Fruit fly (Drosophila melanogaster) whole organism, embryonic: ENCODE results near the gene mRpL19.
A peak's percentile ranks its signal among the peaks of the same experiment; 100 is the strongest.

ENCODE experiments used
- Ada2b ChIP-seq: fragments of 200-800 bp; sonication (Bioruptor generic); IDR thresholded peaks from 2 replicates; pipeline ENCODE4 v1.3.6; 2022; ENCODE audit warnings: missing biosample characterization, missing genetic modification characterization
- B-H1 ChIP-seq: fragments of 200-800 bp; sonication (Bioruptor generic); IDR thresholded peaks from 3 replicates; pipeline ENCODE4 v1.3.6; 2022; ENCODE audit warnings: missing biosample characterization, missing genetic modification characterization
- B-H2 ChIP-seq: fragments of 200-800 bp; sonication (Bioruptor generic); optimal IDR thresholded peaks from 2 replicates; lab custom pipeline; 2018; ENCODE audit warnings: missing biosample characterization, mild to moderate bottlenecking, missing genetic modification characterization
- BtbVII ChIP-seq: fragments of 200-800 bp; sonication (Bioruptor generic); optimal IDR thresholded peaks from 3 replicates; lab custom pipeline; 2017; ENCODE audit warnings: missing biosample characterization, mild to moderate bottlenecking, missing genetic modification characterization
- CG11456 ChIP-seq: fragments of 200-800 bp; sonication (Bioruptor generic); IDR thresholded peaks from 3 replicates; pipeline ENCODE4 v1.3.6; 2022; ENCODE audit warnings: missing biosample characterization, missing genetic modification characterization
- CG12219 ChIP-seq: fragments of 200-800 bp; sonication (Bioruptor generic); optimal IDR thresholded peaks from 3 replicates; lab custom pipeline; 2018; ENCODE audit warnings: missing biosample characterization, mild to moderate bottlenecking, missing genetic modification characterization
- CG12236 ChIP-seq: fragments of 200-800 bp; sonication (Bioruptor generic); optimal IDR thresholded peaks from 2 replicates; lab custom pipeline; 2016; ENCODE audit warnings: missing biosample characterization, missing genetic modification characterization
- CG13287 ChIP-seq: fragments of 200-800 bp; sonication (Bioruptor generic); IDR thresholded peaks from 2 replicates; pipeline ENCODE4 v1.3.6; 2022; ENCODE audit warnings: missing biosample characterization, missing genetic modification characterization; ENCODE audit not compliant: partially characterized antibody
- CG13894 ChIP-seq: fragments of 200-800 bp; sonication (Bioruptor generic); optimal IDR thresholded peaks from 3 replicates; lab custom pipeline; 2018; ENCODE audit warnings: missing biosample characterization, mild to moderate bottlenecking, missing genetic modification characterization, moderate library complexity
- CG14667 ChIP-seq: fragments of 200-800 bp; sonication (Bioruptor generic); IDR thresholded peaks from 2 replicates; pipeline ENCODE4 v1.3.6; 2022; ENCODE audit warnings: missing biosample characterization, missing genetic modification characterization
- CG14710 ChIP-seq: fragments of 200-800 bp; sonication (Bioruptor generic); optimal IDR thresholded peaks from 3 replicates; lab custom pipeline; 2019; ENCODE audit warnings: missing biosample characterization, mild to moderate bottlenecking, missing genetic modification characterization, moderate library complexity
- CG1647 ChIP-seq: fragments of 200-800 bp; sonication (Bioruptor generic); optimal IDR thresholded peaks from 3 replicates; lab custom pipeline; 2016; ENCODE audit warnings: missing biosample characterization, missing genetic modification characterization
- CG16813 ChIP-seq: fragments of 200-800 bp; sonication (Bioruptor generic); IDR thresholded peaks from 3 replicates; pipeline ENCODE4 v1.3.6; 2022; ENCODE audit warnings: missing biosample characterization, missing genetic modification characterization; ENCODE audit not compliant: partially characterized antibody
- CG17361 ChIP-seq: fragments of 200-800 bp; sonication (Bioruptor generic); IDR thresholded peaks from 3 replicates; pipeline ENCODE4 v1.3.6; 2022; ENCODE audit warnings: missing biosample characterization, missing genetic modification characterization
- CG1792 ChIP-seq: fragments of 200-800 bp; sonication (Bioruptor generic); optimal IDR thresholded peaks from 2 replicates; lab custom pipeline; 2016; ENCODE audit warnings: missing biosample characterization, missing genetic modification characterization
- CG32767 ChIP-seq: fragments of 200-800 bp; sonication (Bioruptor generic); IDR thresholded peaks from 2 replicates; pipeline ENCODE4 v1.3.6; 2022; ENCODE audit warnings: missing biosample characterization, missing genetic modification characterization
- CG32772 ChIP-seq: fragments of 200-800 bp; sonication (Bioruptor generic); IDR thresholded peaks from 2 replicates; pipeline ENCODE4 v1.3.6; 2022; ENCODE audit warnings: missing biosample characterization, missing genetic modification characterization
- CG3281 ChIP-seq: fragments of 200-800 bp; sonication (Bioruptor generic); optimal IDR thresholded peaks from 3 replicates; lab custom pipeline; 2017; ENCODE audit warnings: missing biosample characterization, mild to moderate bottlenecking, missing genetic modification characterization
- CG3407 ChIP-seq: fragments of 200-800 bp; sonication (Bioruptor generic); optimal IDR thresholded peaks from 2 replicates; lab custom pipeline; 2018; ENCODE audit warnings: missing biosample characterization, mild to moderate bottlenecking, missing genetic modification characterization
- CG34224 ChIP-seq: fragments of 200-800 bp; sonication (Bioruptor generic); IDR thresholded peaks from 3 replicates; pipeline ENCODE4 v1.3.6; 2022; ENCODE audit warnings: missing biosample characterization, missing genetic modification characterization; ENCODE audit not compliant: partially characterized antibody
- CG34376 ChIP-seq: fragments of 200-800 bp; sonication (Bioruptor generic); optimal IDR thresholded peaks from 2 replicates; lab custom pipeline; 2018; ENCODE audit warnings: missing biosample characterization, mild to moderate bottlenecking, missing genetic modification characterization
- CG3995 ChIP-seq: fragments of 200-800 bp; sonication (Bioruptor generic); optimal IDR thresholded peaks from 3 replicates; lab custom pipeline; 2016; ENCODE audit warnings: missing biosample characterization, missing genetic modification characterization
- CG9817 ChIP-seq: fragments of 200-800 bp; sonication (Bioruptor generic); optimal IDR thresholded peaks from 2 replicates; lab custom pipeline; 2018; ENCODE audit warnings: missing biosample characterization, mild to moderate bottlenecking, missing genetic modification characterization, moderate library complexity
- Camta ChIP-seq: fragments of 200-800 bp; sonication (Bioruptor generic); optimal IDR thresholded peaks from 2 replicates; lab custom pipeline; 2016; ENCODE audit warnings: missing biosample characterization, missing genetic modification characterization
- CrebB ChIP-seq: fragments of 200-800 bp; sonication (Bioruptor generic); optimal IDR thresholded peaks from 3 replicates; lab custom pipeline; 2018; ENCODE audit warnings: missing biosample characterization, mild to moderate bottlenecking, missing genetic modification characterization
- Dip2 ChIP-seq: fragments of 200-800 bp; sonication (Bioruptor generic); IDR thresholded peaks from 2 replicates; pipeline ENCODE4 v1.3.6; 2022; ENCODE audit warnings: missing biosample characterization, missing genetic modification characterization
- ERR ChIP-seq: fragments of 200-800 bp; sonication (Bioruptor generic); optimal IDR thresholded peaks from 2 replicates; lab custom pipeline; 2016; ENCODE audit warnings: missing biosample characterization, missing genetic modification characterization
- Hand ChIP-seq: fragments of 200-800 bp; sonication (Bioruptor generic); optimal IDR thresholded peaks from 2 replicates; lab custom pipeline; 2017; ENCODE audit warnings: mild to moderate bottlenecking, missing biosample characterization, missing genetic modification reagents, missing genetic modification characterization
- Jarid2 ChIP-seq: fragments of 200-800 bp; sonication (Bioruptor generic); optimal IDR thresholded peaks from 3 replicates; lab custom pipeline; 2017; ENCODE audit warnings: mild to moderate bottlenecking, missing biosample characterization, missing genetic modification reagents, missing genetic modification characterization
- Lim3 ChIP-seq: fragments of 200-800 bp; sonication (Bioruptor generic); IDR thresholded peaks from 2 replicates; pipeline ENCODE4 v1.3.6; 2022; ENCODE audit warnings: missing biosample characterization, missing genetic modification characterization
- MESR4 ChIP-seq: fragments of 200-800 bp; sonication (Bioruptor generic); optimal IDR thresholded peaks from 2 replicates; lab custom pipeline; 2018; ENCODE audit warnings: missing biosample characterization, mild to moderate bottlenecking, missing genetic modification characterization, moderate library complexity
- Med ChIP-seq: fragments of 200-800 bp; sonication (Bioruptor generic); peaks from one replicate; lab custom pipeline; 2016; ENCODE audit warnings: missing biosample characterization, missing genetic modification characterization, mild to moderate bottlenecking, inconsistent platforms, moderate library complexity
- Scr ChIP-seq: fragments of 200-800 bp; sonication (Bioruptor generic); IDR thresholded peaks from 2 replicates; pipeline ENCODE4 v1.3.6; 2022; ENCODE audit warnings: missing biosample characterization, missing genetic modification characterization; ENCODE audit not compliant: partially characterized antibody
- Taf1 ChIP-seq: fragments of 200-800 bp; sonication (Bioruptor generic); IDR thresholded peaks from 2 replicates; pipeline ENCODE4 v1.3.6; 2022; ENCODE audit warnings: missing biosample characterization, missing genetic modification characterization
- chn ChIP-seq: fragments of 200-800 bp; sonication (Bioruptor generic); optimal IDR thresholded peaks from 2 replicates; lab custom pipeline; 2016; ENCODE audit warnings: missing biosample characterization, missing genetic modification characterization
- croc ChIP-seq: fragments of 200-800 bp; sonication (Bioruptor generic); conservative IDR thresholded peaks from 3 replicates; pipeline ENCODE4 v1.3.6; 2022; ENCODE audit warnings: missing biosample characterization, missing genetic modification characterization
- dmrt11E ChIP-seq: fragments of 200-800 bp; sonication (Bioruptor generic); optimal IDR thresholded peaks from 3 replicates; lab custom pipeline; 2018; ENCODE audit warnings: missing biosample characterization, mild to moderate bottlenecking, missing genetic modification characterization, moderate library complexity
- dysf ChIP-seq: fragments of 200-800 bp; sonication (Bioruptor generic); IDR thresholded peaks from 3 replicates; pipeline ENCODE4 v1.3.6; 2022; ENCODE audit warnings: missing biosample characterization, missing genetic modification characterization
- eyg ChIP-seq: fragments of 200-800 bp; sonication (Bioruptor generic); optimal IDR thresholded peaks from 3 replicates; lab custom pipeline; 2016; ENCODE audit warnings: missing biosample characterization, missing genetic modification characterization
- gcm ChIP-seq: fragments of 200-800 bp; sonication (Bioruptor generic); optimal IDR thresholded peaks from 2 replicates; lab custom pipeline; 2019; ENCODE audit warnings: missing biosample characterization, mild to moderate bottlenecking, missing genetic modification characterization, moderate library complexity
- gcm2 ChIP-seq: fragments of 200-800 bp; sonication (Bioruptor generic); optimal IDR thresholded peaks from 2 replicates; lab custom pipeline; 2016; ENCODE audit warnings: missing biosample characterization, missing genetic modification characterization
- hkb ChIP-seq, 2 experiments: fragments of 200-800 bp in 1 of 2; fragments of >200 bp in 1 of 2; sonication (Bioruptor generic) in 1 of 2; IDR thresholded peaks in 1 of 2; optimal IDR thresholded peaks in 1 of 2; 2 replicates each; pipeline versions ENCODE4 v1.3.6 to Lab custom; 2017 to 2022; ENCODE audit warnings: missing biosample characterization in 1 of 2, missing genetic modification characterization in 1 of 2
- insv ChIP-seq, 2 experiments: fragments of 200-800 bp; sonication (Bioruptor generic); optimal IDR thresholded peaks; 3 replicates each; lab custom pipeline; 2016 to 2018; ENCODE audit warnings: missing biosample characterization in 2 of 2, missing genetic modification characterization in 2 of 2
- mam ChIP-seq: fragments of 200-800 bp; sonication (Bioruptor generic); optimal IDR thresholded peaks from 3 replicates; lab custom pipeline; 2016; ENCODE audit warnings: missing biosample characterization, missing genetic modification characterization
- mirr ChIP-seq: fragments of 200-800 bp; sonication (Bioruptor generic); optimal IDR thresholded peaks from 3 replicates; lab custom pipeline; 2018; ENCODE audit warnings: missing biosample characterization, mild to moderate bottlenecking, missing genetic modification characterization
- onecut ChIP-seq: fragments of 200-800 bp; sonication (Bioruptor generic); IDR thresholded peaks from 2 replicates; pipeline ENCODE4 v1.3.6; 2022; ENCODE audit warnings: missing biosample characterization, missing genetic modification characterization
- rib ChIP-seq: fragments of 200-800 bp; sonication (Bioruptor generic); IDR thresholded peaks from 2 replicates; pipeline ENCODE4 v1.3.6; 2022; ENCODE audit warnings: missing biosample characterization, missing genetic modification characterization
- wek ChIP-seq: fragments of 200-800 bp; sonication (Bioruptor generic); optimal IDR thresholded peaks from 3 replicates; lab custom pipeline; 2018; ENCODE audit warnings: missing biosample characterization, mild to moderate bottlenecking, missing genetic modification characterization, moderate library complexity
- yki ChIP-seq: fragments of >200 bp; optimal IDR thresholded peaks from 3 replicates; lab custom pipeline; 2018

Gene mRpL19

dm6 chr3R:8669029-8669707 is 4.7 kb upstream of the mRpL19 start (continued):
- TF ChIP-seq onecut, result peak; percentile 95
- TF ChIP-seq CG9817 (tag; lab: Kevin White, UChicago), result peak; percentile 94
- peak; percentile 95 for TF ChIP-seq B-H1 (GFP tag; lab: Robert Waterston, UW)
- TF ChIP-seq gcm, result peak; percentile 99
- peak; percentile 94 for TF ChIP-seq mirr
- TF ChIP-seq CG34224, result peak; percentile 69; the same call in 1 of the 3 replicates
- TF ChIP-seq CG13894, result peak; percentile 98
- TF ChIP-seq wek (GFP tag; lab: Kevin White, UChicago), result peak; percentile 94
- peak; percentile 81 for TF ChIP-seq MESR4 (GFP tag; lab: Kevin White, UChicago)
- TF ChIP-seq rib (GFP tag; lab: Robert Waterston, UW), result peak; percentile 96
- peak; percentile 94 for TF ChIP-seq Taf1 (GFP tag; lab: Robert Waterston, UW)
- peak; percentile 97 for TF ChIP-seq CG14710 (tag; lab: Kevin White, UChicago)
- peak; percentile 78 for TF ChIP-seq CG3995 (GFP tag; lab: Kevin White, UChicago)
- peak; percentile 61 for TF ChIP-seq Scr (GFP tag; lab: Robert Waterston, UW)
- peak; percentile 96 for TF ChIP-seq Camta (GFP tag; lab: Kevin White, UChicago)
- TF ChIP-seq gcm2 (GFP tag; lab: Kevin White, UChicago), result peak; percentile 94
- TF ChIP-seq CG32772 (GFP tag; lab: Robert Waterston, UW), result peak; percentile 93
- TF ChIP-seq BtbVII, result peak; percentile 98
- TF ChIP-seq CG1647 (GFP tag; lab: Kevin White, UChicago), result peak; percentile 97
- TF ChIP-seq Hand (GFP tag; lab: Kevin White, UChicago), result peak; percentile 98
- TF ChIP-seq dmrt11E (tag; lab: Kevin White, UChicago), result peak; percentile 98
- peak; percentile 90 for TF ChIP-seq CG14667 (GFP tag; lab: Robert Waterston, UW)
- TF ChIP-seq CrebB (tag; lab: Kevin White, UChicago), result peak; percentile 98
- peak; percentile 97 for TF ChIP-seq B-H2
- TF ChIP-seq CG13287 (GFP tag; lab: Robert Waterston, UW), result peak; percentile 75
- TF ChIP-seq Lim3 (GFP tag; lab: Robert Waterston, UW), result peak; percentile 84; the same call in 1 of the 2 replicates
- peak; percentile 99 for TF ChIP-seq CG12219
- TF ChIP-seq insv (GFP tag; optimal IDR thresholded peaks at IDR 0.05; lab: Kevin White, UChicago), result peak; percentile 53 to 81
- peak; percentile 98 for TF ChIP-seq chn (GFP tag; lab: Kevin White, UChicago)
- peak; percentile 98 for TF ChIP-seq mam (GFP tag; lab: Kevin White, UChicago)
- TF ChIP-seq hkb (optimal IDR thresholded peaks at IDR 0.05; lab: Kevin White, UChicago), result peak; percentile 31
- TF ChIP-seq hkb (GFP tag; IDR thresholded peaks at IDR 0.05; lab: Robert Waterston, UW), result peak; percentile 99
- peak; percentile 95 for TF ChIP-seq CG3407 (GFP tag; lab: Kevin White, UChicago)
- TF ChIP-seq CG17361 (GFP tag; lab: Robert Waterston, UW), result peak; percentile 93
- TF ChIP-seq ERR (GFP tag; lab: Kevin White, UChicago), result peak; percentile 96
- TF ChIP-seq eyg, result peak; percentile 95
- TF ChIP-seq CG12236 (GFP tag; lab: Kevin White, UChicago), result peak; percentile 95
- TF ChIP-seq CG34376, result peak; percentile 99
- peak; percentile 58 for TF ChIP-seq yki
- peak; percentile 97 for TF ChIP-seq dysf (GFP tag; lab: Robert Waterston, UW)
- TF ChIP-seq Dip2 (GFP tag; lab: Robert Waterston, UW), result peak; percentile 51; the same call in 1 of the 2 replicates
- peak; percentile 71 for TF ChIP-seq CG16813
- peak; percentile 100 for TF ChIP-seq Med (GFP tag; lab: Kevin White, UChicago)
- peak; percentile 99 for TF ChIP-seq CG3281
- TF ChIP-seq CG32767, result peak; percentile 97
- TF ChIP-seq CG1792 (GFP tag; lab: Kevin White, UChicago), result peak; percentile 96
- TF ChIP-seq croc (GFP tag; lab: Robert Waterston, UW), result peak; percentile 90
- peak; percentile 94 for TF ChIP-seq CG11456 (GFP tag; lab: Robert Waterston, UW)
- TF ChIP-seq Ada2b (GFP tag; lab: Robert Waterston, UW), result peak; percentile 97
- TF ChIP-seq Jarid2, result peak; percentile 85
